Worm (Caenorhabditis elegans): Measurements from ENCODE around the gene cyp-13A2.

cyp-13A2 gene

ce11 chrII:9778495-9778894, 8.9 kb downstream of the cyp-13A2 start:
- TF ChIP-seq nhr-11 (tag; optimal IDR thresholded peaks at IDR 0.05), result peak; percentile 75
- TF ChIP-seq nhr-12 (tag; optimal IDR thresholded peaks at IDR 0.05), result no peak
- TF ChIP-seq skn-1 (tag; optimal IDR thresholded peaks at IDR 0.05), result no peak
- TF ChIP-seq ama-1 (optimal IDR thresholded peaks at IDR 0.05), result no peak

ce11 chrII:9775790-9776189, 11.6 kb downstream of the cyp-13A2 start, which contains the start of gene T10B9.9:
TSS of gene T10B9.9 (minus strand) at chrII:9775890.
- TF ChIP-seq nhr-28 (tag; optimal IDR thresholded peaks at IDR 0.05) (no peak), nhr-12 (tag; optimal IDR thresholded peaks at IDR 0.05) (no peak), nhr-11 (tag; optimal IDR thresholded peaks at IDR 0.05) (no peak), mml-1 (tag; optimal IDR thresholded peaks at IDR 0.05) (no peak), tbx-2 (tag; optimal IDR thresholded peaks at IDR 0.05) (no peak), daf-12 (tag; optimal IDR thresholded peaks at IDR 0.05) (no peak), elt-1 (tag; optimal IDR thresholded peaks at IDR 0.05) (no peak), egl-5 (tag; optimal IDR thresholded peaks at IDR 0.05) (no peak), nhr-23 (tag; optimal IDR thresholded peaks at IDR 0.05) (no peak), ceh-28 (tag; optimal IDR thresholded peaks at IDR 0.05) (no peak), fos-1 (tag; optimal IDR thresholded peaks at IDR 0.05) (no peak), elt-2 (tag; optimal IDR thresholded peaks at IDR 0.05) (no peak), pha-4 (tag; optimal IDR thresholded peaks at IDR 0.05) (no peak), unc-62 (GFP tag; optimal IDR thresholded peaks at IDR 0.05) (no peak), zag-1 (tag; optimal IDR thresholded peaks at IDR 0.05) (no peak), ceh-16 (tag; optimal IDR thresholded peaks at IDR 0.05) (no peak), fkh-10 (GFP tag; optimal IDR thresholded peaks at IDR 0.05) (no peak), mdl-1 (tag; optimal IDR thresholded peaks at IDR 0.05) (no peak), ama-1 (optimal IDR thresholded peaks at IDR 0.05) (no peak), skn-1 (tag; optimal IDR thresholded peaks at IDR 0.05) (no peak)

- peak; percentile 39 for TF ChIP-seq lin-39 (tag; optimal IDR thresholded peaks at IDR 0.05)
- peak; percentile 60 for TF ChIP-seq nfya-1 (tag; optimal IDR thresholded peaks at IDR 0.05; ENCODE audit: insufficient read depth)
- TF ChIP-seq elt-1 (tag; optimal IDR thresholded peaks at IDR 0.05), result no peak
- peak; percentile 22 for TF ChIP-seq skn-1 (tag; optimal IDR thresholded peaks at IDR 0.05)
- TF ChIP-seq mdl-1 (tag; optimal IDR thresholded peaks at IDR 0.05), result no peak
- TF ChIP-seq hmg-11 (tag; optimal IDR thresholded peaks at IDR 0.05), result peak; percentile 77
- no peak for TF ChIP-seq ceh-16 (tag; optimal IDR thresholded peaks at IDR 0.05)
- no peak for TF ChIP-seq ceh-9 (tag; optimal IDR thresholded peaks at IDR 0.05)
- no peak for TF ChIP-seq unc-62 (GFP tag; optimal IDR thresholded peaks at IDR 0.05)
- no peak for TF ChIP-seq ceh-28 (tag; optimal IDR thresholded peaks at IDR 0.05)
- TF ChIP-seq nhr-12 (tag; optimal IDR thresholded peaks at IDR 0.05), result no peak
- TF ChIP-seq ztf-4 (tag; optimal IDR thresholded peaks at IDR 0.05), result peak; percentile 42
- no peak for TF ChIP-seq ceh-82 (tag; optimal IDR thresholded peaks at IDR 0.05)
- peak; percentile 46 for TF ChIP-seq elt-2 (tag; optimal IDR thresholded peaks at IDR 0.05)
- peak; percentile 27 for TF ChIP-seq snpc-4 (tag; optimal IDR thresholded peaks at IDR 0.05)
- TF ChIP-seq daf-12 (tag; optimal IDR thresholded peaks at IDR 0.05), result no peak
- TF ChIP-seq nhr-11 (tag; optimal IDR thresholded peaks at IDR 0.05), result no peak
- TF ChIP-seq lsy-12 (tag; optimal IDR thresholded peaks at IDR 0.05), result peak; percentile 77
- TF ChIP-seq ztf-11 (tag; optimal IDR thresholded peaks at IDR 0.05), result no peak
- no peak for TF ChIP-seq nhr-28 (tag; optimal IDR thresholded peaks at IDR 0.05)
- TF ChIP-seq jun-1 (tag; optimal IDR thresholded peaks at IDR 0.05), result no peak
- no peak for TF ChIP-seq sea-2 (GFP tag; optimal IDR thresholded peaks at IDR 0.05)
- no peak for TF ChIP-seq egl-27 (tag; optimal IDR thresholded peaks at IDR 0.05)
- TF ChIP-seq nhr-77 (tag; optimal IDR thresholded peaks at IDR 0.05), result no peak
- no peak for TF ChIP-seq zag-1 (tag; optimal IDR thresholded peaks at IDR 0.05)
- TF ChIP-seq pqm-1 (tag; optimal IDR thresholded peaks at IDR 0.05), result no peak
- no peak for TF ChIP-seq fos-1 (tag; optimal IDR thresholded peaks at IDR 0.05)
- TF ChIP-seq ama-1 (optimal IDR thresholded peaks at IDR 0.05), result no peak
- TF ChIP-seq mml-1 (tag; optimal IDR thresholded peaks at IDR 0.05), result no peak
- TF ChIP-seq fkh-2 (tag; optimal IDR thresholded peaks at IDR 0.05), result no peak
- TF ChIP-seq pha-4 (tag; optimal IDR thresholded peaks at IDR 0.05), result peak; percentile 43
- TF ChIP-seq elt-3 (tag; optimal IDR thresholded peaks at IDR 0.05), result no peak
- TF ChIP-seq nhr-23 (tag; optimal IDR thresholded peaks at IDR 0.05), result peak; percentile 78
- TF ChIP-seq lin-15B (tag; optimal IDR thresholded peaks at IDR 0.05), result peak; percentile 1
- no peak for TF ChIP-seq egl-5 (tag; optimal IDR thresholded peaks at IDR 0.05)
- TF ChIP-seq nhr-43 (tag; optimal IDR thresholded peaks at IDR 0.05; ENCODE audit: poor library complexity, severe bottlenecking), result peak; percentile 79
- TF ChIP-seq aly-2 (tag; optimal IDR thresholded peaks at IDR 0.05), result no peak
- TF ChIP-seq ZK546.5 (tag; optimal IDR thresholded peaks at IDR 0.05), result no peak
- no peak for TF ChIP-seq eor-1 (tag; optimal IDR thresholded peaks at IDR 0.05)
- peak; percentile 57 for TF ChIP-seq nhr-25 (tag; optimal IDR thresholded peaks at IDR 0.05)
- TF ChIP-seq nhr-67 (tag; optimal IDR thresholded peaks at IDR 0.05), result no peak
- peak; percentile 40 for TF ChIP-seq tbx-2 (tag; optimal IDR thresholded peaks at IDR 0.05)
- TF ChIP-seq R02D3.7 (tag; optimal IDR thresholded peaks at IDR 0.05), result no peak
- TF ChIP-seq fkh-10 (GFP tag; optimal IDR thresholded peaks at IDR 0.05), result no peak
- TF ChIP-seq nhr-76 (tag; optimal IDR thresholded peaks at IDR 0.05), result no peak
- no peak for TF ChIP-seq nhr-237 (tag; optimal IDR thresholded peaks at IDR 0.05)
- TF ChIP-seq unc-39 (tag; optimal IDR thresholded peaks at IDR 0.05), result no peak
Observed at ce11 chrII:9774653-9775052, 12.8 kb downstream of the cyp-13A2 start.

Measured in whole organism, L3 larva.